Worm (Caenorhabditis elegans): ENCODE data around the gene ufbp-1.

The ufbp-1 gene

ce11 chrIII:8491945-8492344 is 48.5 kb upstream of the ufbp-1 start:
- TF ChIP-seq B0336.3 (GFP tag; IDR thresholded peaks at IDR 0.05) (no peak), F33H1.4 (GFP tag; IDR thresholded peaks at IDR 0.05) (peak; percentile 82), madf-6 (GFP tag; IDR thresholded peaks at IDR 0.05) (peak; percentile 83), gei-17 (GFP tag; optimal IDR thresholded peaks at IDR 0.05) (no peak), snpc-4 (GFP tag; optimal IDR thresholded peaks at IDR 0.05) (no peak), snpc-4 (tag; optimal IDR thresholded peaks at IDR 0.05) (no peak), F57A8.1 (GFP tag; optimal IDR thresholded peaks at IDR 0.05) (no peak), Y53G8AR.9 (GFP tag; conservative IDR thresholded peaks at IDR 0.05) (peak; percentile 54; the same call in 1 of the 2 replicates), xnd-1 (tag; optimal IDR thresholded peaks at IDR 0.05) (peak; percentile 55), lsl-1 (GFP tag; optimal IDR thresholded peaks at IDR 0.05) (peak; percentile 87), ztf-25 (GFP tag; IDR thresholded peaks at IDR 0.05) (no peak), D2030.7 (GFP tag; IDR thresholded peaks at IDR 0.05) (peak; percentile 47; the same call in 1 of the 2 replicates), madf-8 (GFP tag; conservative IDR thresholded peaks at IDR 0.05) (peak; percentile 54)

DNA sequence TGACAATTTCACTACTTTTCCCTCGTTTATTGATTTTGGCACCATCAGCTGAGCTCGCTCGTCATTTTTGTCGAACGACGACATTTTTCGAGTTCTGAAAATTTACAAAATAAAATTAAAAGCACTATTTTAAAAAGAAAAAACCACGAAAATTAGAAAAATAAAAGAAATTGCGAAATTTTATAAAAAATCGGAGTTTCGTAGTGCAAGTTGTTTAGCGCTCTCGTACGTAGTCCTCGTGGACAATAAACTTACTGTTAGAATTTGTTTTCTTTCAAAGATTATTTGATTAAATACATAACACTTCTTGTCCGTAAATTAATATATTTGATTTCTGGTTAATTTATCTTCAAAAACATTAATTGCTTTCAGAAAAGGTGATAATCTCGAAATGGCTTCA is 46.8 kb upstream of the ufbp-1 start, which contains the start of the genes ess-2 and F42H10.2:
Gene ess-2, minus strand, starts transcription at position 99 of the 400 bp plus-strand sequence.
Gene F42H10.2, plus strand, starts transcription at position 367 of the 400 bp plus-strand sequence.
- TF ChIP-seq attf-3 (GFP tag; conservative IDR thresholded peaks at IDR 0.05) (peak; percentile 92), dox-1 (GFP tag; IDR thresholded peaks at IDR 0.05) (no peak), cebp-1 (GFP tag; IDR thresholded peaks at IDR 0.05) (peak; percentile 89), cebp-1 (tag; optimal IDR thresholded peaks at IDR 0.05) (peak; percentile 95), gei-17 (GFP tag; optimal IDR thresholded peaks at IDR 0.05) (no peak)

- TF ChIP-seq ama-1 (optimal IDR thresholded peaks at IDR 0.05), result no peak
- TF ChIP-seq ama-1 (GFP tag; optimal IDR thresholded peaks at IDR 0.05), result no peak
- no peak for TF ChIP-seq tbp1 (GFP tag; optimal IDR thresholded peaks at IDR 0.05)
- no peak for TF ChIP-seq Y56A3A.18 (GFP tag; IDR thresholded peaks at IDR 0.05)
- no peak for TF ChIP-seq nhr-120 (GFP tag; IDR thresholded peaks at IDR 0.05)
- TF ChIP-seq dpl-1 (GFP tag; optimal IDR thresholded peaks at IDR 0.05), result no peak
- TF ChIP-seq lsl-1 (GFP tag; optimal IDR thresholded peaks at IDR 0.05), result no peak
- no peak for TF ChIP-seq hlh-12 (tag; optimal IDR thresholded peaks at IDR 0.05)
- TF ChIP-seq Y53F4B.3 (GFP tag; IDR thresholded peaks at IDR 0.05), result no peak
- no peak for TF ChIP-seq B0035.1 (tag; optimal IDR thresholded peaks at IDR 0.05)
- TF ChIP-seq let-607 (tag; optimal IDR thresholded peaks at IDR 0.05), result no peak
- no peak for TF ChIP-seq ceh-79 (tag; optimal IDR thresholded peaks at IDR 0.05)
- no peak for TF ChIP-seq hmg-20 (GFP tag; IDR thresholded peaks at IDR 0.05)
- no peak for TF ChIP-seq madf-10 (tag; optimal IDR thresholded peaks at IDR 0.05)
- no peak for TF ChIP-seq unc-62 (GFP tag; optimal IDR thresholded peaks at IDR 0.05)
- TF ChIP-seq nfyb-1 (GFP tag; IDR thresholded peaks at IDR 0.05), result no peak
- TF ChIP-seq F23B12.7 (tag; optimal IDR thresholded peaks at IDR 0.05; ENCODE audit: insufficient read depth), result no peak
Observed at ce11 chrIII:8483853-8484252, 40.4 kb upstream of the ufbp-1 start, which contains the start of gene F42H10.3. TSS of gene F42H10.3 (plus strand) at chrIII:8484153.

DNA sequence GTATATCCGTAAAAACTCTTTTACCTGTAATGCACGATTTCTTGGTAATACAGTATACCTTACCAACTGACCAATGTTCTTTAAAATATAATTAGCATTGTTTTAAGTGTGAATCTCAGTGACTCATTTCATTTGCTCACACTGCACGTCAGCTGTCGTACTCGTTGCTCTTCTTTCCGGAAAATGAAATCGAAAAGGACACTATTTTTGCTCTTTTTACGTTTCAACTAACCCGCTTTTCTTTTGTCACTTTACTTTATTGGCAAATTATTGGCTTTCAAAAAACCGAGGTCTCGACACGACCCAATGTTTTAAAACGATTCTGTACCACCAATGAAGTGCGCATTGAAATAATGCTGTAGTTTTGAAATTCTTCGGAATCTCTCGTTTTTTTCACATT is 36.9 kb upstream of the ufbp-1 start, which contains the start of gene F42H10.6:
Gene F42H10.6, minus strand, starts transcription at position 101 of the 400 bp plus-strand sequence.
- TF ChIP-seq B0035.1 (tag; optimal IDR thresholded peaks at IDR 0.05), result no peak

DNA sequence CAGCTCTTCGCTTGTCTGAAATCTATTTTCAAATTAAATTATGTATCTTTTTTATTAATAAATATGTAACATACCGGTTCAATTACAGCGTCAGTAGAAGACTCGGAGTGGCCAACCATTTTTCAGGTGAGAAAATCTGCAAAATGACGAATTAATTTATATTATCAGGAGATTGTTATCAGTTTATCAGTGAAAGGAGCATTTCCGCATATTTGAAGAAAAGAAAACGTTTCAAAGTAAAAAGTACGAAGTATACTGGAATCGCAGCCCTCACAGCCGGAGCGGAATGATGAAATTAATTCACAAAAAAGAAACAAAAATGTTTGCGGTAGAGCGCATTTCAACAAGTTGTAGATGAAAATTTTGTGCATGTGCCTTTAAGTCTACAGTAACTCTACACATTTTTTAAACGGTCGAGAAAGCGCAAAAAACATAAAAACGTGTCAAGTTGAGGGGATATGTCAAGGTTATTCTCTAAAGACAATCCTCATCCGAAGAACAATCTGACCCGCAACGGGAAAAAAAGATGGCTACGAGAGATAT is 36.0 kb upstream of the ufbp-1 start:
- TF ChIP-seq dox-1 (GFP tag; IDR thresholded peaks at IDR 0.05), result peak; percentile 47
- TF ChIP-seq zfh-2 (GFP tag; conservative IDR thresholded peaks at IDR 0.05), result no peak
- no peak for TF ChIP-seq aptf-3 (GFP tag; IDR thresholded peaks at IDR 0.05)
- TF ChIP-seq hsf-1 (GFP tag; IDR thresholded peaks at IDR 0.05), result no peak
- TF ChIP-seq madf-8 (GFP tag; conservative IDR thresholded peaks at IDR 0.05), result 0 out of 2 replicates have a peak, but pooled peaks have one; percentile 39
- TF ChIP-seq sptf-2 (GFP tag; optimal IDR thresholded peaks at IDR 0.05), result no peak
- no peak for TF ChIP-seq T07F8.4 (tag; optimal IDR thresholded peaks at IDR 0.05)
- TF ChIP-seq ama-1 (optimal IDR thresholded peaks at IDR 0.05), result no peak
- TF ChIP-seq ama-1 (GFP tag; optimal IDR thresholded peaks at IDR 0.05), result no peak
- no peak for TF ChIP-seq ekl-4 (GFP tag; IDR thresholded peaks at IDR 0.05)
- peak; percentile 42 for TF ChIP-seq nhr-80 (tag; optimal IDR thresholded peaks at IDR 0.05)
- peak; percentile 72 for TF ChIP-seq xnd-1 (tag; optimal IDR thresholded peaks at IDR 0.05)
- TF ChIP-seq snpc-3.4 (tag; optimal IDR thresholded peaks at IDR 0.05), result no peak
- peak; percentile 89 for TF ChIP-seq lsl-1 (GFP tag; optimal IDR thresholded peaks at IDR 0.05)
- no peak for TF ChIP-seq D2030.7 (GFP tag; IDR thresholded peaks at IDR 0.05)
- TF ChIP-seq cebp-1 (GFP tag; IDR thresholded peaks at IDR 0.05), result no peak
- TF ChIP-seq cebp-1 (tag; optimal IDR thresholded peaks at IDR 0.05), result peak; percentile 32
